Fruit fly (Drosophila melanogaster) whole organism, wandering third instar larva: ENCODE data around the gene CG10702.
A peak's percentile ranks its signal among the peaks of the same experiment; 100 is the strongest.

Experiments
- Abd-B ChIP-seq: fragments of >200 bp; optimal IDR thresholded peaks from 2 replicates; lab custom pipeline; 2017; ENCODE audit warnings: missing biosample characterization, missing genetic modification characterization
- Hr83 ChIP-seq: fragments of 200-300 bp; sonication (Bioruptor generic); optimal IDR thresholded peaks from 2 replicates; lab custom pipeline; 2016; ENCODE audit warnings: missing biosample characterization, mild to moderate bottlenecking, missing genetic modification characterization, moderate library complexity; ENCODE audit not compliant: poor library complexity, severe bottlenecking
- OdsH ChIP-seq: fragments of 200-800 bp; sonication (Bioruptor generic); optimal IDR thresholded peaks from 2 replicates; lab custom pipeline; 2016; ENCODE audit warnings: missing biosample characterization, mild to moderate bottlenecking, missing genetic modification characterization
- dsf ChIP-seq: sonication (Bioruptor generic); optimal IDR thresholded peaks from 2 replicates; lab custom pipeline; 2016; ENCODE audit warnings: missing biosample characterization, missing genetic modification characterization, borderline replicate concordance
- pan ChIP-seq: fragments of >200 bp; optimal IDR thresholded peaks from 2 replicates; lab custom pipeline; 2017
- psq ChIP-seq: fragments of 200-800 bp; sonication (Bioruptor generic); optimal IDR thresholded peaks from 3 replicates; lab custom pipeline; 2017; ENCODE audit warnings: missing biosample characterization, mild to moderate bottlenecking, missing genetic modification characterization, moderate library complexity
- sage ChIP-seq: fragments of 200-800 bp; sonication (Bioruptor generic); optimal IDR thresholded peaks from 2 replicates; lab custom pipeline; 2016; ENCODE audit warnings: missing biosample characterization, mild to moderate bottlenecking, missing genetic modification characterization
- sv ChIP-seq: fragments of 200-800 bp; sonication (Bioruptor generic); optimal IDR thresholded peaks from 3 replicates; lab custom pipeline; 2016; ENCODE audit warnings: missing biosample characterization, missing genetic modification characterization
- usp ChIP-seq: fragments of >200 bp; optimal IDR thresholded peaks from 2 replicates; lab custom pipeline; 2017; ENCODE audit warnings: missing biosample characterization, missing genetic modification characterization

- TF ChIP-seq psq (GFP tag; lab: Kevin White, UChicago): peak; percentile 78
- peak; percentile 93 for TF ChIP-seq dsf (GFP tag; lab: Kevin White, UChicago)
- TF ChIP-seq OdsH (GFP tag; lab: Kevin White, UChicago): peak; percentile 75
- TF ChIP-seq Hr83 (GFP tag; lab: Kevin White, UChicago): peak; percentile 66
- TF ChIP-seq Abd-B (GFP tag; lab: Kevin White, UChicago): no peak
- no peak for TF ChIP-seq sage (GFP tag; lab: Kevin White, UChicago)
- no peak for TF ChIP-seq pan (lab: Kevin White, UChicago)
- TF ChIP-seq usp (GFP tag; lab: Kevin White, UChicago): no peak
- peak; percentile 82 for TF ChIP-seq sv (GFP tag; lab: Kevin White, UChicago)
Measured at dm6 chr2L:19045111-19045560, 24.5 kb downstream of the CG10702 start, which contains the start of the genes Ttc19 and Acn.
